Worm (Caenorhabditis elegans): ENCODE data around the gene srlf-31.

srlf-31 gene

DNA sequence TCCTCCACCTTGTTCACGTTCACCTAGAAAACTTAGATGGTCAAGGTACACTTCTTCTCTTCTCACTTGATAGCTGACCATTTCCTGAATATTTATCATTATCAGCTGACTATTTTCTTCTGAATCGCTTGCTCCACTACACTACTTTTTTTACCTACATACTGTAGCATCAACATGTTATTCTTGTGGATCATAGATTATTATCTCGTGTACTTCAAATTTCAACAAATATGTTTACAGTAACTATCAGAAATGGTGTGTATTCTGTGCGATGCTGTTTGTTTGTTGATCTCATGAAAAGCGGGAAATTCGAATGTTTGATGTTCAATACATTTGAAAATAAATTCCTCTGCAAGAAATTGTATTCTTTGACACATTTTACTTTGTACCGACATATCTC lies 6.1 kb downstream of the srlf-31 start, which contains the start of gene ZK822.10:
Gene ZK822.10 (plus strand): TSS at position 231 of the 400 bp plus-strand sequence.
- TF ChIP-seq sea-1 (GFP tag; conservative IDR thresholded peaks at IDR 0.05) (no peak), scrt-1 (GFP tag; IDR thresholded peaks at IDR 0.05) (no peak), flt-1 (GFP tag; IDR thresholded peaks at IDR 0.05) (no peak), pes-1 (GFP tag; IDR thresholded peaks at IDR 0.05) (no peak), ceh-36 (tag; optimal IDR thresholded peaks at IDR 0.05) (no peak), F13C5.2 (tag; optimal IDR thresholded peaks at IDR 0.05) (no peak), tbx-37 (GFP tag; conservative IDR thresholded peaks at IDR 0.05) (no peak), tbx-11 (GFP tag; IDR thresholded peaks at IDR 0.05) (no peak), B0310.2 (tag; optimal IDR thresholded peaks at IDR 0.05) (no peak), ets-7 (tag; optimal IDR thresholded peaks at IDR 0.05) (no peak), hmg-4 (GFP tag; optimal IDR thresholded peaks at IDR 0.05) (no peak), hmbx-1 (tag; optimal IDR thresholded peaks at IDR 0.05) (no peak), ceh-13 (GFP tag; optimal IDR thresholded peaks at IDR 0.05) (no peak), aly-1 (tag; optimal IDR thresholded peaks at IDR 0.05) (no peak), tra-4 (tag; optimal IDR thresholded peaks at IDR 0.05) (no peak), ama-1 (optimal IDR thresholded peaks at IDR 0.05) (no peak), hnd-1 (tag; optimal IDR thresholded peaks at IDR 0.05) (no peak)

ce11 chrIV:11915768-11916453 lies 7.1 kb downstream of the srlf-31 start, which contains the start of gene ZK822.9:
Gene ZK822.9, plus strand, starts transcription at chrIV:11915947.
- TF ChIP-seq flt-1 (GFP tag; IDR thresholded peaks at IDR 0.05) (no peak), hmg-4 (GFP tag; optimal IDR thresholded peaks at IDR 0.05) (no peak), ceh-36 (tag; optimal IDR thresholded peaks at IDR 0.05) (no peak), hmbx-1 (tag; optimal IDR thresholded peaks at IDR 0.05) (no peak), ama-1 (optimal IDR thresholded peaks at IDR 0.05) (no peak), tbx-11 (GFP tag; IDR thresholded peaks at IDR 0.05) (no peak), ceh-13 (GFP tag; optimal IDR thresholded peaks at IDR 0.05) (no peak), hnd-1 (tag; optimal IDR thresholded peaks at IDR 0.05) (no peak), ets-7 (tag; optimal IDR thresholded peaks at IDR 0.05) (no peak), B0310.2 (tag; optimal IDR thresholded peaks at IDR 0.05) (no peak)

ce11 chrIV:11914837-11915737 lies 7.9 kb downstream of the srlf-31 start, which contains the start of gene fat-6:
Gene fat-6, minus strand, starts transcription at chrIV:11915687.
- TF ChIP-seq tbx-37 (GFP tag; conservative IDR thresholded peaks at IDR 0.05) (no peak), tbx-11 (GFP tag; IDR thresholded peaks at IDR 0.05) (no peak), tra-4 (tag; optimal IDR thresholded peaks at IDR 0.05) (no peak), ets-7 (tag; optimal IDR thresholded peaks at IDR 0.05) (no peak), pes-1 (GFP tag; IDR thresholded peaks at IDR 0.05) (no peak), hmg-4 (GFP tag; optimal IDR thresholded peaks at IDR 0.05) (no peak), scrt-1 (GFP tag; IDR thresholded peaks at IDR 0.05) (no peak), hnd-1 (tag; optimal IDR thresholded peaks at IDR 0.05) (no peak), sea-1 (GFP tag; conservative IDR thresholded peaks at IDR 0.05) (no peak), hmbx-1 (tag; optimal IDR thresholded peaks at IDR 0.05) (no peak), ceh-36 (tag; optimal IDR thresholded peaks at IDR 0.05) (no peak), B0310.2 (tag; optimal IDR thresholded peaks at IDR 0.05) (no peak), ceh-13 (GFP tag; optimal IDR thresholded peaks at IDR 0.05) (no peak), ama-1 (optimal IDR thresholded peaks at IDR 0.05) (no peak), F13C5.2 (tag; optimal IDR thresholded peaks at IDR 0.05) (no peak), flt-1 (GFP tag; IDR thresholded peaks at IDR 0.05) (no peak), aly-1 (tag; optimal IDR thresholded peaks at IDR 0.05) (no peak)

ce11 chrIV:11914260-11914836 lies 8.6 kb downstream of the srlf-31 start:
- TF ChIP-seq hnd-1 (tag; optimal IDR thresholded peaks at IDR 0.05) (no peak), aly-1 (tag; optimal IDR thresholded peaks at IDR 0.05) (no peak), ceh-13 (GFP tag; optimal IDR thresholded peaks at IDR 0.05) (no peak), ceh-36 (tag; optimal IDR thresholded peaks at IDR 0.05) (no peak), tra-4 (tag; optimal IDR thresholded peaks at IDR 0.05) (no peak), hmg-4 (GFP tag; optimal IDR thresholded peaks at IDR 0.05) (no peak), ama-1 (optimal IDR thresholded peaks at IDR 0.05) (no peak), tbx-11 (GFP tag; IDR thresholded peaks at IDR 0.05) (no peak), tbx-37 (GFP tag; conservative IDR thresholded peaks at IDR 0.05) (no peak)

- TF ChIP-seq F13C5.2 (tag; optimal IDR thresholded peaks at IDR 0.05) (no peak), ceh-13 (GFP tag; optimal IDR thresholded peaks at IDR 0.05) (no peak), scrt-1 (GFP tag; IDR thresholded peaks at IDR 0.05) (no peak), hnd-1 (tag; optimal IDR thresholded peaks at IDR 0.05) (no peak), sea-1 (GFP tag; conservative IDR thresholded peaks at IDR 0.05) (no peak), hmbx-1 (tag; optimal IDR thresholded peaks at IDR 0.05) (no peak), ama-1 (optimal IDR thresholded peaks at IDR 0.05) (no peak), aly-1 (tag; optimal IDR thresholded peaks at IDR 0.05) (no peak), ceh-36 (tag; optimal IDR thresholded peaks at IDR 0.05) (no peak), ets-7 (tag; optimal IDR thresholded peaks at IDR 0.05) (no peak), tra-4 (tag; optimal IDR thresholded peaks at IDR 0.05) (no peak), hmg-4 (GFP tag; optimal IDR thresholded peaks at IDR 0.05) (no peak), flt-1 (GFP tag; IDR thresholded peaks at IDR 0.05) (no peak), tbx-37 (GFP tag; conservative IDR thresholded peaks at IDR 0.05) (no peak), tbx-11 (GFP tag; IDR thresholded peaks at IDR 0.05) (no peak), B0310.2 (tag; optimal IDR thresholded peaks at IDR 0.05) (no peak)
Measured at ce11 chrIV:11913295-11913940, 9.6 kb downstream of the srlf-31 start.

DNA sequence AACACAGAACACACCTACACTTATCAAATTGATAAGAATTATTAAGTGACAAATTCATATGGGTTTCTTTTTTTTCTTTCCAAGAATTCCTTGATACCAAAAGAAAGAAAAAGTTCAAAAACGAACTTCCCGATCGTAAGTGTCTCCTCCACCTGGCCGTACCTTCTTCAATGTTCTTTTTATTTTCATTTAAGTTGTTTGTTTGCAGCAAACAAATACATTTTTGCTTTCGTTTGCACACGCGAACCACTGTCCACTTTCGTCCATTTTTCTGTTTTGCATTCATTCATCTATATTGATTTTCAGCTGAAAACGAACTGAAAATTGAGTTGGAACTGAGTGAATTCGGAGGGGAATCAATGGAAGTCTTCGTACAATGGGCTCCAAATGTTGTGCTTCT lies 11.3 kb downstream of the srlf-31 start, which contains the start of gene VZK822L.2:
Gene VZK822L.2 (plus strand): TSS at position 301 of the 400 bp plus-strand sequence.
- TF ChIP-seq flt-1 (GFP tag; IDR thresholded peaks at IDR 0.05) (no peak), ceh-13 (GFP tag; optimal IDR thresholded peaks at IDR 0.05) (no peak)
